Worm (Caenorhabditis elegans) whole organism, L1 larva: Measurements from ENCODE around the gene vps-35.

ENCODE experiments used
- C34B4.2 ChIP-seq: sonication (generic microtip); optimal IDR thresholded peaks from 2 replicates; lab custom pipeline; 2017; ENCODE audit warnings: mild to moderate bottlenecking, missing genetic modification characterization, missing compliant biosample characterization
- F16B12.6 ChIP-seq: fragments of 150-350 bp; optimal IDR thresholded peaks from 2 replicates; lab custom pipeline; 2014; ENCODE audit warnings: missing biosample characterization, missing genetic modification characterization
- Y116A8C.19 ChIP-seq: sonication (generic microtip); optimal IDR thresholded peaks from 2 replicates; lab custom pipeline; 2016; ENCODE audit warnings: missing compliant biosample characterization, missing genetic modification characterization, borderline replicate concordance
- blmp-1 ChIP-seq: fragments of 150-350 bp; optimal IDR thresholded peaks from 2 replicates; lab custom pipeline; 2014; ENCODE audit warnings: missing biosample characterization, missing genetic modification characterization
- ceh-8 ChIP-seq: fragments of 200-800 bp; sonication (Bioruptor generic); optimal IDR thresholded peaks from 2 replicates; lab custom pipeline; 2018; ENCODE audit warnings: mild to moderate bottlenecking, missing genetic modification characterization, moderate library complexity, missing compliant biosample characterization
- ceh-90 ChIP-seq: sonication (generic microtip); optimal IDR thresholded peaks from 2 replicates; lab custom pipeline; 2016; ENCODE audit warnings: missing genetic modification characterization, missing compliant biosample characterization
- dpl-1 ChIP-seq, 3 experiments: fragments of 150-350 bp in 2 of 3; sonication (generic microtip) in 1 of 3; optimal IDR thresholded peaks; 2 replicates each; lab custom pipeline; 2014 to 2017; ENCODE audit warnings: missing biosample characterization in 3 of 3, missing genetic modification characterization in 3 of 3, missing genetic modification reagents in 3 of 3
- dsc-1 ChIP-seq: sonication (generic microtip); optimal IDR thresholded peaks from 2 replicates; lab custom pipeline; 2016; ENCODE audit warnings: mild to moderate bottlenecking, missing genetic modification characterization, missing compliant biosample characterization
- efl-1 ChIP-seq, 4 experiments: fragments of 150-350 bp; optimal IDR thresholded peaks in 3 of 4; peaks in 1 of 4; 1 replicate in 1 of 4; 2 replicates in 3 of 4; lab custom pipeline; 2014; ENCODE audit warnings: missing biosample characterization in 2 of 4, missing genetic modification characterization in 2 of 4, missing genetic modification reagents in 2 of 4
- egl-13 ChIP-seq: sonication (generic microtip); optimal IDR thresholded peaks from 2 replicates; lab custom pipeline; 2016; ENCODE audit warnings: missing genotype, missing genetic modification reagents, missing genetic modification characterization, missing compliant biosample characterization
- elt-2 ChIP-seq: sonication (generic microtip); optimal IDR thresholded peaks from 2 replicates; lab custom pipeline; 2016; ENCODE audit warnings: missing genetic modification characterization, mild to moderate bottlenecking, inconsistent platforms, missing compliant biosample characterization, missing genetic modification reagents
- ets-5 ChIP-seq: fragments of 200-800 bp; sonication (Bioruptor generic); IDR thresholded peaks from 2 replicates; pipeline ENCODE4 v1.3.6; 2022; ENCODE audit warnings: missing genetic modification characterization, missing compliant biosample characterization
- fkh-10 ChIP-seq: sonication (generic microtip); optimal IDR thresholded peaks from 2 replicates; lab custom pipeline; 2017; ENCODE audit warnings: missing biosample characterization, missing genetic modification reagents, missing genetic modification characterization
- grh-1 ChIP-seq: fragments of 200-800 bp; sonication (Bioruptor generic); IDR thresholded peaks from 2 replicates; pipeline ENCODE4 v1.3.6; 2022; ENCODE audit warnings: missing genetic modification reagents, missing genetic modification characterization, missing compliant biosample characterization
- isw-1 ChIP-seq: fragments of 200-800 bp; sonication (Bioruptor generic); IDR thresholded peaks from 2 replicates; pipeline ENCODE4 v1.3.6; 2022; ENCODE audit warnings: missing genetic modification characterization, missing compliant biosample characterization
- lin-14 ChIP-seq: fragments of 200-800 bp; sonication (Bioruptor generic); optimal IDR thresholded peaks from 2 replicates; lab custom pipeline; 2018; ENCODE audit warnings: mild to moderate bottlenecking, missing genetic modification characterization, moderate library complexity, missing compliant biosample characterization
- lin-35 ChIP-seq, 2 experiments: fragments of 150-350 bp; optimal IDR thresholded peaks; 2 replicates each; lab custom pipeline; 2014; ENCODE audit warnings: missing biosample characterization in 2 of 2, missing genetic modification characterization in 2 of 2, missing genetic modification reagents in 2 of 2
- lin-39 ChIP-seq: fragments of 150-350 bp; optimal IDR thresholded peaks from 2 replicates; lab custom pipeline; 2014; ENCODE audit warnings: missing biosample characterization, missing genetic modification reagents, missing genetic modification characterization
- lir-3 ChIP-seq: sonication (generic microtip); optimal IDR thresholded peaks from 2 replicates; lab custom pipeline; 2016; ENCODE audit warnings: mild to moderate bottlenecking, missing genetic modification characterization, moderate library complexity, missing compliant biosample characterization; ENCODE audit not compliant: poor library complexity
- lsy-2 ChIP-seq, 2 experiments: fragments of 150-350 bp; optimal IDR thresholded peaks; 2 replicates each; lab custom pipeline; 2014; ENCODE audit warnings: missing biosample characterization in 2 of 2, missing genetic modification characterization in 2 of 2
- mab-9 ChIP-seq: fragments of 200-800 bp; sonication (Bioruptor generic); IDR thresholded peaks from 2 replicates; pipeline ENCODE4 v1.3.6; 2022; ENCODE audit warnings: missing genetic modification reagents, missing genetic modification characterization, missing compliant biosample characterization
- mef-2 ChIP-seq: fragments of 150-350 bp; optimal IDR thresholded peaks from 2 replicates; lab custom pipeline; 2014; ENCODE audit warnings: missing biosample characterization, missing genetic modification characterization
- nhr-19 ChIP-seq: fragments of 200-800 bp; sonication (Bioruptor generic); conservative IDR thresholded peaks from 2 replicates; pipeline ENCODE4 v1.3.6; 2022; ENCODE audit warnings: missing genetic modification characterization, missing compliant biosample characterization
- nhr-28 ChIP-seq: fragments of 150-350 bp; optimal IDR thresholded peaks from 2 replicates; lab custom pipeline; 2014; ENCODE audit warnings: missing biosample characterization, missing genetic modification characterization
- nhr-47 ChIP-seq: sonication (generic microtip); optimal IDR thresholded peaks from 2 replicates; lab custom pipeline; 2016; ENCODE audit warnings: mild to moderate bottlenecking, missing genetic modification characterization, moderate library complexity, missing compliant biosample characterization
- nhr-71 ChIP-seq: sonication (generic microtip); optimal IDR thresholded peaks from 2 replicates; lab custom pipeline; 2016; ENCODE audit warnings: mild to moderate bottlenecking, missing genetic modification characterization, moderate library complexity, missing compliant biosample characterization
- nhr-76 ChIP-seq: sonication (generic microtip); optimal IDR thresholded peaks from 2 replicates; lab custom pipeline; 2017; ENCODE audit warnings: missing biosample characterization, missing genetic modification characterization
- nhr-77 ChIP-seq: fragments of 150-350 bp; optimal IDR thresholded peaks from 2 replicates; lab custom pipeline; 2014; ENCODE audit warnings: missing biosample characterization, missing genetic modification characterization
- nhr-84 ChIP-seq: sonication (generic microtip); optimal IDR thresholded peaks from 2 replicates; lab custom pipeline; 2017; ENCODE audit warnings: missing biosample characterization, missing genetic modification characterization
- nhr-85 ChIP-seq: sonication (generic microtip); peaks from one replicate; lab custom pipeline; 2016; ENCODE audit warnings: missing genetic modification characterization, inconsistent platforms, missing compliant biosample characterization
- pag-3 ChIP-seq: sonication (generic microtip); optimal IDR thresholded peaks from 2 replicates; lab custom pipeline; 2017; ENCODE audit warnings: missing genetic modification characterization, mild to moderate bottlenecking, missing compliant biosample characterization, antibody characterized with exemption, borderline replicate concordance; ENCODE audit not compliant: insufficient read depth
- pqm-1 ChIP-seq: sonication (generic microtip); optimal IDR thresholded peaks from 3 replicates; lab custom pipeline; 2017; ENCODE audit warnings: missing biosample characterization, missing genetic modification characterization
- rnt-1 ChIP-seq: sonication (generic microtip); optimal IDR thresholded peaks from 2 replicates; lab custom pipeline; 2016; ENCODE audit warnings: mild to moderate bottlenecking, missing genetic modification characterization, moderate library complexity, missing compliant biosample characterization
- snu-23 ChIP-seq: sonication (generic microtip); optimal IDR thresholded peaks from 2 replicates; lab custom pipeline; 2016; ENCODE audit warnings: missing genetic modification characterization, missing compliant biosample characterization
- sox-4 ChIP-seq: sonication (generic microtip); optimal IDR thresholded peaks from 2 replicates; lab custom pipeline; 2016; ENCODE audit warnings: missing genetic modification characterization, missing compliant biosample characterization
- swsn-7 ChIP-seq: sonication (generic microtip); optimal IDR thresholded peaks from 2 replicates; lab custom pipeline; 2016; ENCODE audit warnings: missing genetic modification characterization, missing compliant biosample characterization
- tbx-2 ChIP-seq: sonication (generic microtip); optimal IDR thresholded peaks from 2 replicates; lab custom pipeline; 2016; ENCODE audit warnings: missing genetic modification characterization, missing compliant biosample characterization
- unc-130 ChIP-seq: fragments of 150-350 bp; optimal IDR thresholded peaks from 2 replicates; lab custom pipeline; 2017; ENCODE audit warnings: missing biosample characterization, missing genetic modification characterization, inconsistent platforms
- unc-30 ChIP-seq: sonication (generic microtip); optimal IDR thresholded peaks from 2 replicates; lab custom pipeline; 2017; ENCODE audit warnings: missing biosample characterization, missing genetic modification characterization
- unc-86 ChIP-seq: sonication (generic microtip); optimal IDR thresholded peaks from 2 replicates; lab custom pipeline; 2016; ENCODE audit warnings: missing genetic modification characterization, missing compliant biosample characterization
- unc-98 ChIP-seq: fragments of 200-800 bp; sonication (Bioruptor generic); IDR thresholded peaks from 2 replicates; pipeline ENCODE4 v1.3.6; 2022; ENCODE audit warnings: missing genetic modification characterization, missing compliant biosample characterization
- zag-1 ChIP-seq: fragments of 150-350 bp; optimal IDR thresholded peaks from 2 replicates; lab custom pipeline; 2014; ENCODE audit warnings: missing biosample characterization, missing genetic modification characterization
- ztf-4 ChIP-seq: fragments of 150-350 bp; optimal IDR thresholded peaks from 2 replicates; lab custom pipeline; 2014; ENCODE audit warnings: missing biosample characterization, missing genetic modification characterization

The vps-35 gene

DNA sequence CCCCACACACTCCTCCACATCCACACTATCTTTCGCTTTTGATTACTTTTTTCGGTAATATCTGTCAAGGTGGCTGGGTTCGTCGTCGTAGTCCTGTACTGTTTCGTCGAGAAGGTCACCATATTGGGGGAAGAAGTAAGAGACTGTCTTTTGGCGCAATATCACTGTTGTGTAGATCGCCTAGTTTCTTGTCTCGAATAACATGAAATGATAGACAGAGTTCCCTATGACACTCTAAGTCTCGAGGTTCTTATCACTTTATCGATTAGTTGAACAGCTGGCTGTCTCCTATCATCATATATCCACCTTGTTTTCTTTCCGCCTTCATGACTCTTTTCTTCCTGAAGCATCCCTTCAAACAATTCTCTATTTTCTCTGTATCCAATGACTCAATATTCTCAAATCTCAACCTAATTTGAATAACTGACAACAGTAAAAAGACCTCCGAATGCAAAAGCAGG lies 26.4 kb downstream of the vps-35 start (continued):
- TF ChIP-seq mab-9 (GFP tag; lab: Robert Waterston, UW): no peak

DNA sequence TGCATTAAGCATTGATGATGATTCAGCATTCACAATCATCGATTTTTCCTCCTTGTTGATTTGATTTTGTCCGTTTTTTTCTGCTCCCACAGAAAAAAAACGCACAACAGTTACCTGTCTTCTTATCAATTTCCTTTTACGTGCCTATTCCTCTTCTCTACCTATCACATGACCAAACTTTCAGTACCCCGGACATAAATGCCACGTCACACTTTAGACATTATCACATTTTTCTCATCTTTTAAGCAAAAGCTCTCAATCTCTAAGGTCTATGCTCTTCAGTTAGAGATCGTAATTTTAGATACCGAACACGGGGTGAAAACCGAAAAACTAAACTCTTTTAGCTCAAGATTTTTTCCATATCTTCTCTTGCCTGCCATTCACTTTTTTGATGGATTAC lies 28.4 kb downstream of the vps-35 start:
- TF ChIP-seq lsy-2 (tag; optimal IDR thresholded peaks at IDR 0.05; lab: Kevin White, UChicago) (peak in 1 of 2 experiments; percentile 23), nhr-47 (tag; lab: Kevin White, UChicago) (no peak), lin-14 (GFP tag; lab: Kevin White, UChicago) (peak; percentile 20), lin-35 (GFP tag; optimal IDR thresholded peaks at IDR 0.05; lab: Kevin White, UChicago) (peak in 1 of 2 experiments; percentile 63), efl-1 (optimal IDR thresholded peaks at IDR 0.05; lab: Kevin White, UChicago) (no peak), efl-1 (GFP tag; optimal IDR thresholded peaks at IDR 0.05 in 1 of 2; lab: Kevin White, UChicago) (peak in 1 of 2 experiments; percentile 68), elt-2 (tag; lab: Kevin White, UChicago) (peak; percentile 74), nhr-84 (tag; lab: Kevin White, UChicago) (no peak)
- TF ChIP-seq, all 84 proteins: peak for 5

DNA sequence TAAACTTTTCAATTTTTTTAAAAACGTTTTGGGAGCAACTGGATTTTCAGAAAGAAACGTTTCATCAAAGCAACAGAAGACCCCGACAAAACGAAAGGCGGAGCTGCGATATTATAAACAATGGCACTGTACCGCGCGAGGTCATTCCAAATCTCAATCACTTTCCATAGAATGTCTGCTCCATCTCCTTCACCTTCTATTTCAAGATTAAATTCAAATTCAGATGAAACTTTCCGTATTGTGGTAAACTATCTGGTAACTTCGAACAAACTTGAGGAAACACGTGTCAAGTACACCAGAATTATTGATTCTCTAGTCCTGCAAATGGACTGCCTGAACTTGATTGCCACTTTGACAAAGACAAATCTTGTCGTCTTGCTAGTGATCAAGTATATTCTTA lies 33.2 kb downstream of the vps-35 start, which contains the start of gene F28B12.6:
F28B12.6 (plus strand) TSS at position 49 of the 400 bp plus-strand sequence.
- no peak for TF ChIP-seq dsc-1 (tag; lab: Kevin White, UChicago)
- TF ChIP-seq pag-3: no peak
- no peak for TF ChIP-seq sox-4 (tag; lab: Kevin White, UChicago)
- TF ChIP-seq ztf-4 (tag; lab: Kevin White, UChicago): peak; percentile 8
- no peak for TF ChIP-seq ets-5 (GFP tag; lab: Robert Waterston, UW)
- no peak for TF ChIP-seq unc-98 (GFP tag; lab: Robert Waterston, UW)
- TF ChIP-seq grh-1 (GFP tag; lab: Robert Waterston, UW): no peak
- TF ChIP-seq F16B12.6 (tag; lab: Kevin White, UChicago): no peak
- TF ChIP-seq efl-1 (optimal IDR thresholded peaks at IDR 0.05; lab: Kevin White, UChicago): no peak
- peak in 1 of 2 experiments; percentile 56 for TF ChIP-seq efl-1 (GFP tag; optimal IDR thresholded peaks at IDR 0.05 in 1 of 2; lab: Kevin White, UChicago)
- no peak for TF ChIP-seq tbx-2 (tag; lab: Kevin White, UChicago)
- no peak for TF ChIP-seq nhr-28 (tag; lab: Kevin White, UChicago)
- peak; percentile 3 for TF ChIP-seq nhr-85
- peak; percentile 18 for TF ChIP-seq rnt-1 (tag; lab: Kevin White, UChicago)

DNA sequence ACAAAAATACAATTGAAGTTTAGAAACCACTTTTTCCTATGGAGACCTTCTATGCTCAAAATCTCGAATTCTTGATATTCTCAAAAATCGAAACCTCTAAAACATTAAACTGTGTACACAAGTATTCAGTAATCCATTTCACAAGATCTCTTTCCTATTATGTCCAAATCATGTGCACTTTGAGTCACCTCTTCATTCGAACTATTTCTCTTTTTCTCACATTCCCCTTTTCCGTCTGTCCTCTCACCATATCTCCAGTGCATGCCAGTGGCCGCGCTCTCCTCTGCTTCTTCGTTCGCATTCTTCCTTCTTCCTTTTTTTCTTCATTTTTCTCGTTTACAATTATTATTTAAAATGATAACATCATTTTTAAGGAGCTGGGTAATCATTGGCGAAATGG lies 35.0 kb downstream of the vps-35 start, which contains the start of gene F28B12.1:
F28B12.1 (plus strand) TSS at position 335 of the 400 bp plus-strand sequence.
- TF ChIP-seq snu-23 (GFP tag; lab: Kevin White, UChicago) (peak; percentile 12), ztf-4 (tag; lab: Kevin White, UChicago) (no peak), unc-130 (no peak), nhr-19 (GFP tag; lab: Robert Waterston, UW) (no peak), egl-13 (no peak), elt-2 (tag; lab: Kevin White, UChicago) (no peak), pqm-1 (tag; lab: Kevin White, UChicago) (no peak), swsn-7 (tag; lab: Kevin White, UChicago) (no peak), ceh-90 (tag; lab: Kevin White, UChicago) (no peak), C34B4.2 (tag; lab: Kevin White, UChicago) (no peak), unc-30 (no peak), nhr-28 (tag; lab: Kevin White, UChicago) (no peak), dpl-1 (GFP tag; optimal IDR thresholded peaks at IDR 0.05; lab: Kevin White, UChicago) (no peak), nhr-76 (tag; lab: Kevin White, UChicago) (no peak), lin-14 (GFP tag; lab: Kevin White, UChicago) (peak; percentile 54), lsy-2 (tag; optimal IDR thresholded peaks at IDR 0.05; lab: Kevin White, UChicago) (peak in 1 of 2 experiments; percentile 21), unc-86 (tag; lab: Kevin White, UChicago) (no peak), blmp-1 (tag; lab: Kevin White, UChicago) (peak; percentile 0), isw-1 (GFP tag; lab: Robert Waterston, UW) (no peak), nhr-71 (peak; percentile 43), efl-1 (optimal IDR thresholded peaks at IDR 0.05; lab: Kevin White, UChicago) (peak in 1 of 2 experiments; percentile 9), efl-1 (GFP tag; optimal IDR thresholded peaks at IDR 0.05 in 1 of 2; lab: Kevin White, UChicago) (no peak), fkh-10 (no peak), Y116A8C.19 (tag; lab: Kevin White, UChicago) (no peak), mab-9 (GFP tag; lab: Robert Waterston, UW) (no peak), zag-1 (tag; lab: Kevin White, UChicago) (no peak), lin-35 (GFP tag; optimal IDR thresholded peaks at IDR 0.05; lab: Kevin White, UChicago) (no peak), lir-3 (tag; lab: Kevin White, UChicago) (no peak), lin-39 (tag; lab: Kevin White, UChicago) (no peak), nhr-77 (tag; lab: Kevin White, UChicago) (no peak), F16B12.6 (tag; lab: Kevin White, UChicago) (no peak), ceh-8 (GFP tag; lab: Kevin White, UChicago) (no peak), mef-2 (tag; lab: Kevin White, UChicago) (no peak), pag-3 (no peak)
